Fruit fly (Drosophila melanogaster): ENCODE results near the gene CG34012.

The CG34012 gene

DNA sequence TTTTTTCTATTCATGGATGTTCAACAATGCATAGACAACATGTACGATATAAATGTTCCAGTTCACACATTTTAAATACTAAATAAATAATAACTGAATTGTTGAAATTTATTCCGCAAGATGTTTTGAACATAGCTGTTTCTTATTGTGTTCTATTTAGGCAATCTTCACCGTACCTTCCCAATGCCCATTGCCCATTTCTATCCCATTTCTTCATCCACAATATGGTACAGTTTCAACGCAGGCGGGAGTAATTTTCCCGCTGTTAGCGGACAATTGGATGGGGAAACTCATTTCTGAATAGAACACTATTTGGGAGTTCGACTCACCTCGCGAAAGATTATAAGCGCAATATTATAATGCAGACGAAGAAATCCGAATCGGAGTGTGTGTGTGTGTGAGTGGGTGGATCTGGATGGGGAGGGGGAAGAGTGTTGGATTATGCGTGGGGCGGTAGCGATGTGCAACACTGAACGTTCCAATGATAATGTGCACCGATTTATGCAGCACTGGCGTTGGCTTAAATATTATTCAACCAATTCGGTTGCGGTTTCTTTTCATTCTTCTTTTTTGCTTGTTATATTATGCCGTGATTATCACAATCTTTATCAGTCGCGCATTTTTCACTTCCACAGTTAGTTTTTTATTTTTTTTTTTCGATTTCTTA is 17.2 kb downstream of the CG34012 start (continued):
- TF ChIP-seq emc (GFP tag; optimal IDR thresholded peaks at IDR 0.05) (no peak), CG13894 (tag; optimal IDR thresholded peaks at IDR 0.05) (no peak), CG5953 (GFP tag; IDR thresholded peaks at IDR 0.05) (no peak), prd (optimal IDR thresholded peaks at IDR 0.05) (no peak), prd (GFP tag; IDR thresholded peaks at IDR 0.05) (peak; percentile 52), B-H2 (GFP tag; optimal IDR thresholded peaks at IDR 0.05) (no peak), CG4730 (GFP tag; IDR thresholded peaks at IDR 0.05) (no peak), CG4820 (GFP tag; optimal IDR thresholded peaks at IDR 0.05) (peak; percentile 39), H2.0 (GFP tag; IDR thresholded peaks at IDR 0.05) (peak; percentile 19; the same call in 1 of the 2 replicates), CG6689 (GFP tag; IDR thresholded peaks at IDR 0.05) (no peak), cato (GFP tag; optimal IDR thresholded peaks at IDR 0.05; ENCODE audit: borderline replicate concordance) (no peak), br (optimal IDR thresholded peaks at IDR 0.05) (no peak), CG3838 (GFP tag; optimal IDR thresholded peaks at IDR 0.05) (no peak), Opbp (GFP tag; IDR thresholded peaks at IDR 0.05; ENCODE audit: partially characterized antibody) (peak; percentile 42; the same call in 1 of the 3 replicates), rib (GFP tag; IDR thresholded peaks at IDR 0.05) (no peak), tx (GFP tag; optimal IDR thresholded peaks at IDR 0.05) (peak; percentile 25), Rfx (GFP tag; IDR thresholded peaks at IDR 0.05) (peak; percentile 53), CG4707 (GFP tag; optimal IDR thresholded peaks at IDR 0.05) (no peak), Atf-2 (GFP tag; optimal IDR thresholded peaks at IDR 0.05) (peak; percentile 34), ham (GFP tag; IDR thresholded peaks at IDR 0.05) (no peak), dysf (GFP tag; IDR thresholded peaks at IDR 0.05) (no peak), CG3163 (GFP tag; optimal IDR thresholded peaks at IDR 0.05) (peak; percentile 43), CG10979 (tag; optimal IDR thresholded peaks at IDR 0.05) (peak; percentile 23), Bteb2 (GFP tag; optimal IDR thresholded peaks at IDR 0.05) (no peak), Bdp1 (GFP tag; optimal IDR thresholded peaks at IDR 0.05) (peak; percentile 50), maf-S (GFP tag; optimal IDR thresholded peaks at IDR 0.05) (peak; percentile 64), fd64A (GFP tag; optimal IDR thresholded peaks at IDR 0.05) (no peak), CG1024 (GFP tag; IDR thresholded peaks at IDR 0.05) (no peak), CG18599 (GFP tag; optimal IDR thresholded peaks at IDR 0.05) (peak; percentile 47), HmgZ (tag; optimal IDR thresholded peaks at IDR 0.05) (peak; percentile 42), danr (GFP tag; IDR thresholded peaks at IDR 0.05) (no peak), BtbVII (GFP tag; optimal IDR thresholded peaks at IDR 0.05) (no peak), CG1602 (GFP tag; optimal IDR thresholded peaks at IDR 0.05) (peak; percentile 9), CG6765 (GFP tag; optimal IDR thresholded peaks at IDR 0.05) (no peak), E2f1 (GFP tag; IDR thresholded peaks at IDR 0.05) (no peak), CG18011 (GFP tag; optimal IDR thresholded peaks at IDR 0.05) (no peak), Doc2 (GFP tag; IDR thresholded peaks at IDR 0.05) (no peak), NFAT (GFP tag; IDR thresholded peaks at IDR 0.05) (no peak; the same call in 1 of the 2 replicates), fd102C (GFP tag; optimal IDR thresholded peaks at IDR 0.05) (no peak), CG11723 (GFP tag; optimal IDR thresholded peaks at IDR 0.05) (peak; percentile 2), HLHmδ (GFP tag; optimal IDR thresholded peaks at IDR 0.05) (peak; percentile 33), pum (GFP tag; optimal IDR thresholded peaks at IDR 0.05) (peak; percentile 61), CG4424 (GFP tag; optimal IDR thresholded peaks at IDR 0.05) (peak; percentile 51), bbx (GFP tag; IDR thresholded peaks at IDR 0.05; ENCODE audit: partially characterized antibody) (peak; percentile 48), HmgD (GFP tag; optimal IDR thresholded peaks at IDR 0.05) (no peak), CG4854 (GFP tag; optimal IDR thresholded peaks at IDR 0.05) (peak; percentile 14), Gug (GFP tag; IDR thresholded peaks at IDR 0.05) (peak; percentile 44; the same call in 2 of the 4 replicates), Meics (GFP tag; optimal IDR thresholded peaks at IDR 0.05) (peak; percentile 41), GATAe (GFP tag; conservative IDR thresholded peaks at IDR 0.05) (no peak), Dip2 (GFP tag; IDR thresholded peaks at IDR 0.05) (no peak), dmrt99B (tag; optimal IDR thresholded peaks at IDR 0.05) (no peak)
